Worm (Caenorhabditis elegans) whole organism, young adult: Measurements from ENCODE around the gene gst-9.

Source experiments
- B0261.1 ChIP-seq: sonication (generic microtip); optimal IDR thresholded peaks from 2 replicates; lab custom pipeline; 2016; ENCODE audit warnings: mild to moderate bottlenecking, missing genetic modification characterization, moderate library complexity, missing compliant biosample characterization
- B0336.3 ChIP-seq: fragments of 200-800 bp; sonication (Bioruptor generic); IDR thresholded peaks from 2 replicates; pipeline ENCODE4 v1.3.6; 2022; ENCODE audit warnings: missing genetic modification characterization, missing compliant biosample characterization
- C06A6.2 ChIP-seq: fragments of 200-800 bp; sonication (Bioruptor generic); conservative IDR thresholded peaks from 2 replicates; pipeline ENCODE4 v1.3.6; 2022; ENCODE audit warnings: missing genetic modification characterization, missing compliant biosample characterization
- F22D6.2 ChIP-seq: sonication (generic microtip); optimal IDR thresholded peaks from 2 replicates; lab custom pipeline; 2016; ENCODE audit warnings: mild to moderate bottlenecking, missing genetic modification characterization, missing compliant biosample characterization
- F33H1.4 ChIP-seq: fragments of 200-800 bp; sonication (Bioruptor generic); IDR thresholded peaks from 2 replicates; pipeline ENCODE4 v1.3.6; 2022; ENCODE audit warnings: missing genetic modification reagents, missing genetic modification characterization, missing compliant biosample characterization
- F55B11.4 ChIP-seq: sonication (generic microtip); optimal IDR thresholded peaks from 2 replicates; lab custom pipeline; 2016; ENCODE audit warnings: missing compliant biosample characterization, missing genetic modification characterization, borderline replicate concordance; ENCODE audit not compliant: insufficient read depth
- T26A5.8 ChIP-seq: sonication (generic microtip); optimal IDR thresholded peaks from 2 replicates; lab custom pipeline; 2016; ENCODE audit warnings: missing genetic modification characterization, missing compliant biosample characterization
- Y53F4B.3 ChIP-seq: fragments of 200-800 bp; sonication (Bioruptor generic); IDR thresholded peaks from 2 replicates; pipeline ENCODE4 v1.3.6; 2022; ENCODE audit warnings: missing genetic modification reagents, missing genetic modification characterization, missing compliant biosample characterization
- Y56A3A.18 ChIP-seq: fragments of 200-800 bp; sonication (Bioruptor generic); IDR thresholded peaks from 2 replicates; pipeline ENCODE4 v1.3.6; 2022; ENCODE audit warnings: missing genetic modification reagents, missing genetic modification characterization, missing compliant biosample characterization
- Y67H2A.10 ChIP-seq: fragments of 200-800 bp; sonication (Bioruptor generic); conservative IDR thresholded peaks from 2 replicates; pipeline ENCODE4 v1.3.6; 2022; ENCODE audit warnings: missing genetic modification reagents, missing genetic modification characterization, missing compliant biosample characterization
- Y79H2A.3 ChIP-seq: fragments of 200-800 bp; sonication (Bioruptor generic); conservative IDR thresholded peaks from 2 replicates; pipeline ENCODE4 v1.3.6; 2022; ENCODE audit warnings: missing genetic modification reagents, missing genetic modification characterization, missing compliant biosample characterization
- Y95B8A.8 ChIP-seq: fragments of 200-800 bp; sonication (Bioruptor generic); IDR thresholded peaks from 2 replicates; pipeline ENCODE4 v1.3.6; 2022; ENCODE audit warnings: missing genetic modification reagents, missing genetic modification characterization, missing compliant biosample characterization
- ama-1 ChIP-seq, 3 experiments: fragments of 150-350 bp in 1 of 3; sonication (generic microtip) in 2 of 3; optimal IDR thresholded peaks; 2 replicates each; lab custom pipeline; 2014 to 2018; ENCODE audit warnings: missing biosample characterization in 2 of 3, missing genetic modification characterization in 2 of 3, missing genetic modification reagents in 2 of 3
- athp-1 ChIP-seq: sonication (generic microtip); optimal IDR thresholded peaks from 2 replicates; lab custom pipeline; 2017; ENCODE audit warnings: mild to moderate bottlenecking, missing genetic modification characterization, missing compliant biosample characterization
- attf-6 ChIP-seq: fragments of 200-800 bp; sonication (Bioruptor generic); IDR thresholded peaks from 2 replicates; pipeline ENCODE4 v1.3.6; 2022; ENCODE audit warnings: missing genetic modification reagents, missing genetic modification characterization, missing compliant biosample characterization
- bed-1 ChIP-seq: fragments of 200-800 bp; sonication (Bioruptor generic); IDR thresholded peaks from 2 replicates; pipeline ENCODE4 v1.3.6; 2022; ENCODE audit warnings: missing genetic modification reagents, missing genetic modification characterization, missing compliant biosample characterization
- bed-2 ChIP-seq: fragments of 200-800 bp; sonication (Bioruptor generic); IDR thresholded peaks from 2 replicates; pipeline ENCODE4 v1.3.6; 2022; ENCODE audit warnings: missing genetic modification reagents, missing genetic modification characterization, missing compliant biosample characterization
- cebp-1 ChIP-seq, 2 experiments: fragments of 200-800 bp in 1 of 2; sonication (Bioruptor generic) in 1 of 2; sonication (generic microtip) in 1 of 2; IDR thresholded peaks in 1 of 2; optimal IDR thresholded peaks in 1 of 2; 2 replicates each; pipeline versions ENCODE4 v1.3.6 to Lab custom; 2017 to 2022; ENCODE audit warnings: missing compliant biosample characterization in 2 of 2, missing genetic modification characterization in 2 of 2, mild to moderate bottlenecking in 1 of 2, missing genetic modification reagents in 1 of 2, moderate library complexity in 1 of 2
- cebp-2 ChIP-seq: fragments of 200-800 bp; sonication (Bioruptor generic); IDR thresholded peaks from 2 replicates; pipeline ENCODE4 v1.3.6; 2022; ENCODE audit warnings: missing genetic modification characterization, missing compliant biosample characterization
- chd-7 ChIP-seq: sonication (generic microtip); optimal IDR thresholded peaks from 2 replicates; lab custom pipeline; 2016; ENCODE audit warnings: mild to moderate bottlenecking, missing genetic modification characterization, moderate library complexity, missing compliant biosample characterization
- dpff-1 ChIP-seq: sonication (generic microtip); optimal IDR thresholded peaks from 2 replicates; lab custom pipeline; 2017; ENCODE audit warnings: mild to moderate bottlenecking, missing genetic modification characterization, missing compliant biosample characterization
- egl-44 ChIP-seq: fragments of 200-800 bp; sonication (Bioruptor generic); IDR thresholded peaks from 2 replicates; pipeline ENCODE4 v1.3.6; 2022; ENCODE audit warnings: missing genetic modification reagents, missing genetic modification characterization, missing compliant biosample characterization
- egrh-3 ChIP-seq: fragments of 200-800 bp; sonication (Bioruptor generic); IDR thresholded peaks from 2 replicates; pipeline ENCODE4 v1.3.6; 2022; ENCODE audit warnings: missing genetic modification reagents, missing genetic modification characterization, missing compliant biosample characterization
- ekl-4 ChIP-seq: fragments of 200-800 bp; sonication (Bioruptor generic); IDR thresholded peaks from 2 replicates; pipeline ENCODE4 v1.3.6; 2022; ENCODE audit warnings: missing genetic modification reagents, missing genetic modification characterization, missing compliant biosample characterization
- fkh-3 ChIP-seq: sonication (generic microtip); optimal IDR thresholded peaks from 2 replicates; lab custom pipeline; 2016; ENCODE audit warnings: mild to moderate bottlenecking, missing genetic modification characterization, missing compliant biosample characterization
- hrde-1 ChIP-seq: sonication (generic microtip); optimal IDR thresholded peaks from 2 replicates; lab custom pipeline; 2016; ENCODE audit warnings: missing genetic modification characterization, mild to moderate bottlenecking, missing compliant biosample characterization, moderate library complexity, missing genotype, missing genetic modification reagents, borderline replicate concordance
- lag-1 ChIP-seq: fragments of 200-800 bp; sonication (Bioruptor generic); IDR thresholded peaks from 2 replicates; pipeline ENCODE4 v1.3.6; 2022; ENCODE audit warnings: missing genetic modification reagents, missing genetic modification characterization, missing compliant biosample characterization
- let-607 ChIP-seq, 2 experiments: fragments of 200-800 bp in 1 of 2; sonication (Bioruptor generic) in 1 of 2; sonication (generic microtip) in 1 of 2; optimal IDR thresholded peaks; 2 replicates each; lab custom pipeline; 2016 to 2018; ENCODE audit warnings: mild to moderate bottlenecking in 2 of 2, missing compliant biosample characterization in 2 of 2, missing genetic modification characterization in 2 of 2, moderate library complexity in 2 of 2, missing genotype in 1 of 2
- lin-26 ChIP-seq: fragments of 200-800 bp; sonication (Bioruptor generic); IDR thresholded peaks from 2 replicates; pipeline ENCODE4 v1.3.6; 2022; ENCODE audit warnings: missing genetic modification reagents, missing genetic modification characterization, missing compliant biosample characterization
- lin-40 ChIP-seq: sonication (generic microtip); optimal IDR thresholded peaks from 2 replicates; lab custom pipeline; 2016; ENCODE audit warnings: missing genetic modification characterization, mild to moderate bottlenecking, missing compliant biosample characterization, missing genotype, missing genetic modification reagents
- madf-10 ChIP-seq: sonication (generic microtip); optimal IDR thresholded peaks from 2 replicates; lab custom pipeline; 2016; ENCODE audit warnings: mild to moderate bottlenecking, missing genetic modification characterization, missing compliant biosample characterization
- madf-3 ChIP-seq: fragments of 200-800 bp; sonication (Bioruptor generic); IDR thresholded peaks from 2 replicates; pipeline ENCODE4 v1.3.6; 2022; ENCODE audit warnings: missing genetic modification reagents, missing genetic modification characterization, missing compliant biosample characterization
- madf-8 ChIP-seq: fragments of 200-800 bp; sonication (Bioruptor generic); conservative IDR thresholded peaks from 2 replicates; pipeline ENCODE4 v1.3.6; 2022; ENCODE audit warnings: missing genetic modification reagents, missing genetic modification characterization, missing compliant biosample characterization
- mcd-1 ChIP-seq: fragments of 200-800 bp; sonication (Bioruptor generic); IDR thresholded peaks from 2 replicates; pipeline ENCODE4 v1.3.6; 2022; ENCODE audit warnings: missing genetic modification reagents, missing genetic modification characterization, missing compliant biosample characterization
- nhr-27 ChIP-seq: fragments of 200-800 bp; sonication (Bioruptor generic); optimal IDR thresholded peaks from 2 replicates; lab custom pipeline; 2018; ENCODE audit warnings: mild to moderate bottlenecking, missing genetic modification characterization, moderate library complexity, missing compliant biosample characterization
- nhr-90 ChIP-seq: sonication (generic microtip); optimal IDR thresholded peaks from 2 replicates; lab custom pipeline; 2016; ENCODE audit warnings: missing genotype, mild to moderate bottlenecking, missing genetic modification characterization, missing compliant biosample characterization
- pha-4 ChIP-seq: fragments of 150-350 bp; sonication (generic microtip); optimal IDR thresholded peaks from 2 replicates; lab custom pipeline; 2014; ENCODE audit warnings: missing biosample characterization, missing genetic modification reagents, missing genetic modification characterization
- rcor-1 ChIP-seq: fragments of 200-800 bp; sonication (Bioruptor generic); IDR thresholded peaks from 2 replicates; pipeline ENCODE4 v1.3.6; 2022; ENCODE audit warnings: missing genetic modification reagents, missing genetic modification characterization, missing compliant biosample characterization
- repo-1 ChIP-seq: sonication (generic microtip); optimal IDR thresholded peaks from 2 replicates; lab custom pipeline; 2017; ENCODE audit warnings: mild to moderate bottlenecking, missing genetic modification characterization, missing compliant biosample characterization
- snpc-1.1 ChIP-seq: sonication (generic microtip); optimal IDR thresholded peaks from 2 replicates; lab custom pipeline; 2017; ENCODE audit warnings: missing genetic modification characterization, mild to moderate bottlenecking, missing compliant biosample characterization, antibody characterized with exemption, moderate library complexity, missing genotype, missing genetic modification reagents; ENCODE audit not compliant: insufficient read depth
- tbx-9 ChIP-seq: sonication (generic microtip); optimal IDR thresholded peaks from 2 replicates; lab custom pipeline; 2016; ENCODE audit warnings: borderline replicate concordance, missing genetic modification characterization, inconsistent platforms, missing compliant biosample characterization
- tlf-1 ChIP-seq: fragments of 200-800 bp; sonication (Bioruptor generic); optimal IDR thresholded peaks from 2 replicates; lab custom pipeline; 2018; ENCODE audit warnings: mild to moderate bottlenecking, missing genetic modification characterization, missing compliant biosample characterization
- zfh-2 ChIP-seq: fragments of 200-800 bp; sonication (Bioruptor generic); conservative IDR thresholded peaks from 2 replicates; pipeline ENCODE4 v1.3.6; 2022; ENCODE audit warnings: missing genetic modification reagents, missing genetic modification characterization, missing compliant biosample characterization
- zim-3 ChIP-seq: sonication (generic microtip); optimal IDR thresholded peaks from 2 replicates; lab custom pipeline; 2017; ENCODE audit warnings: mild to moderate bottlenecking, missing genetic modification characterization, moderate library complexity, missing compliant biosample characterization
- ztf-18 ChIP-seq: sonication (generic microtip); optimal IDR thresholded peaks from 2 replicates; lab custom pipeline; 2016; ENCODE audit warnings: missing genotype, mild to moderate bottlenecking, missing genetic modification characterization, missing compliant biosample characterization
- ztf-28 ChIP-seq: fragments of 200-800 bp; sonication (Bioruptor generic); IDR thresholded peaks from 2 replicates; pipeline ENCODE4 v1.3.6; 2022; ENCODE audit warnings: missing genetic modification reagents, missing genetic modification characterization, missing compliant biosample characterization
- ztf-6 ChIP-seq: fragments of 200-800 bp; sonication (Bioruptor generic); IDR thresholded peaks from 2 replicates; pipeline ENCODE4 v1.3.6; 2022; ENCODE audit warnings: missing genetic modification reagents, missing genetic modification characterization, missing compliant biosample characterization

The gst-9 gene

DNA sequence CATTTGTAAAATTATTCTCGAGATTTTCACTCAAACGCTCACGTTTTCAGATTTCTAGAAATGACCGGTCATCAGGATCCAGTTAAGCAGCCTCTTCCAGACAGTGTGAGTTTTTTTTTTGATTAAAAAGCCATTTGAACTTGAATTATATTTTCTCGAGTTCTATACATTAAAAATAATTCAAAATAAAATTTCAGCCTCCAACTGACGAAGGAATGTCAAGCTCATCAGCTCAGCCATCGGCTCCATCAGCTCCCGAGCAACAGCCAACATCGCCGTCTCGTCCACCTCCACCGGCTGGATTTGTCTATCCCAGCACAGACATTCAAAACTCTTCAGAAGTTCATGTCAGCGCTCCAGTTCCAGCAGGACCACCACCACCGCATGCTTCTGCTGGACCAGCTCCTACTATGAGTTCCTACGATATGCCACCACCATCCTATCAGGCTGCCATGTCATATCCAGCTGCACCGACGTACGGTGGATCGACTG, 33.5 kb upstream of the gst-9 start, which contains the start of gene F11G11.5:
TSS of gene F11G11.5 (plus strand) at position 51 of the 492 bp plus-strand sequence.
- TF ChIP-seq Y79H2A.3 (GFP tag; lab: Robert Waterston, UW) (no peak), egrh-3 (GFP tag; lab: Robert Waterston, UW) (peak; percentile 26; the same call in 1 of the 2 replicates), dpff-1 (tag; lab: Kevin White, UChicago) (no peak), zfh-2 (GFP tag; lab: Robert Waterston, UW) (peak; percentile 86), Y56A3A.18 (no peak), hrde-1 (tag; lab: Kevin White, UChicago) (no peak), athp-1 (tag; lab: Kevin White, UChicago) (peak; percentile 48), nhr-27 (tag; lab: Kevin White, UChicago) (no peak), bed-2 (GFP tag; lab: Robert Waterston, UW) (no peak), cebp-2 (GFP tag; lab: Robert Waterston, UW) (0 out of 2 replicates have a peak, but pooled peaks have one; percentile 47), attf-6 (GFP tag; lab: Robert Waterston, UW) (no peak), ztf-18 (no peak), cebp-1 (GFP tag; IDR thresholded peaks at IDR 0.05; lab: Robert Waterston, UW) (no peak), cebp-1 (tag; optimal IDR thresholded peaks at IDR 0.05; lab: Kevin White, UChicago) (peak; percentile 24), ztf-28 (GFP tag; lab: Robert Waterston, UW) (0 out of 2 replicates have a peak, but pooled peaks have one; percentile 16), zim-3 (tag; lab: Kevin White, UChicago) (no peak), B0336.3 (peak; percentile 59; the same call in 1 of the 2 replicates), egl-44 (no peak), nhr-90 (tag; lab: Kevin White, UChicago) (peak; percentile 19), mcd-1 (peak; percentile 41; the same call in 1 of the 2 replicates), snpc-1.1 (tag; lab: Kevin White, UChicago) (no peak), tlf-1 (peak; percentile 16), F55B11.4 (tag; lab: Kevin White, UChicago) (no peak), T26A5.8 (no peak), ekl-4 (peak; percentile 35; the same call in 1 of the 2 replicates), let-607 (tag; optimal IDR thresholded peaks at IDR 0.05; lab: Kevin White, UChicago) (peak in 1 of 2 experiments; percentile 21), F33H1.4 (GFP tag; lab: Robert Waterston, UW) (no peak), repo-1 (peak; percentile 32), bed-1 (no peak), B0261.1 (tag; lab: Kevin White, UChicago) (no peak), Y67H2A.10 (GFP tag; lab: Robert Waterston, UW) (no peak), madf-3 (GFP tag; lab: Robert Waterston, UW) (0 out of 2 replicates have a peak, but pooled peaks have one; percentile 3), lin-26 (no peak; the same call in 1 of the 2 replicates), lin-40 (tag; lab: Kevin White, UChicago) (no peak), rcor-1 (GFP tag; lab: Robert Waterston, UW) (no peak), pha-4 (tag; lab: Kevin White, UChicago) (no peak), madf-8 (no peak), F22D6.2 (tag; lab: Kevin White, UChicago) (no peak), chd-7 (tag; lab: Kevin White, UChicago) (no peak), madf-10 (tag; lab: Kevin White, UChicago) (no peak), lag-1 (GFP tag; lab: Robert Waterston, UW) (no peak), C06A6.2 (GFP tag; lab: Robert Waterston, UW) (no peak), Y53F4B.3 (no peak), ztf-6 (GFP tag; lab: Robert Waterston, UW) (no peak), tbx-9 (no peak), ama-1 (optimal IDR thresholded peaks at IDR 0.05; lab: Kevin White, UChicago) (peak; percentile 7), ama-1 (GFP tag; optimal IDR thresholded peaks at IDR 0.05; lab: Kevin White, UChicago) (no peak), fkh-3 (tag; lab: Kevin White, UChicago) (peak; percentile 40), Y95B8A.8 (no peak)
